Worm (Caenorhabditis elegans): ENCODE data around the gene pqm-1.

Gene pqm-1

ce11 chrII:11110419-11110818 lies 42.0 kb downstream of the pqm-1 start:
- no peak for TF ChIP-seq rcor-1 (GFP tag; IDR thresholded peaks at IDR 0.05)
- no peak for TF ChIP-seq attf-5 (GFP tag; optimal IDR thresholded peaks at IDR 0.05)

DNA sequence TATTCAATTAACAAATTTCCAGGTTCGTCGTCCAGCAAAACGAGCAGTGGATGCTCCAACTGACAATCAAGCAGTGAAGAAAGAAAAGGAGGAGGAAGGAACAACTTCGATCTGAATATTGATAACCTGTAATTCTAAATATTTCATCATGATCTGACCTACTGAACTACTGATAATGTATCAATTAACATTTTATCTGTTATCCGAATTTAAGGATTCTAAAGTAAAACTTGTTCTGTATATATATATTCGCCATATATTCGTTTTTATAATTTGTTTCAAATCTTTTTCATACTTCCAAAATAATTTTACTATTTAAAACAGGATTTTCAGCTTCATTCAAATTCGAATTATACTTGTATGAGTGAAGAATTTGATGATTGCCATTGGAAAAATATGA lies 44.6 kb downstream of the pqm-1 start, which contains the start of gene apc-17:
TSS of gene apc-17 (plus strand) at position 301 of the 400 bp plus-strand sequence.
- TF ChIP-seq F37B4.10 (GFP tag; IDR thresholded peaks at IDR 0.05) (no peak), F49E8.2 (tag; optimal IDR thresholded peaks at IDR 0.05; ENCODE audit: insufficient read depth) (peak; percentile 22)

DNA sequence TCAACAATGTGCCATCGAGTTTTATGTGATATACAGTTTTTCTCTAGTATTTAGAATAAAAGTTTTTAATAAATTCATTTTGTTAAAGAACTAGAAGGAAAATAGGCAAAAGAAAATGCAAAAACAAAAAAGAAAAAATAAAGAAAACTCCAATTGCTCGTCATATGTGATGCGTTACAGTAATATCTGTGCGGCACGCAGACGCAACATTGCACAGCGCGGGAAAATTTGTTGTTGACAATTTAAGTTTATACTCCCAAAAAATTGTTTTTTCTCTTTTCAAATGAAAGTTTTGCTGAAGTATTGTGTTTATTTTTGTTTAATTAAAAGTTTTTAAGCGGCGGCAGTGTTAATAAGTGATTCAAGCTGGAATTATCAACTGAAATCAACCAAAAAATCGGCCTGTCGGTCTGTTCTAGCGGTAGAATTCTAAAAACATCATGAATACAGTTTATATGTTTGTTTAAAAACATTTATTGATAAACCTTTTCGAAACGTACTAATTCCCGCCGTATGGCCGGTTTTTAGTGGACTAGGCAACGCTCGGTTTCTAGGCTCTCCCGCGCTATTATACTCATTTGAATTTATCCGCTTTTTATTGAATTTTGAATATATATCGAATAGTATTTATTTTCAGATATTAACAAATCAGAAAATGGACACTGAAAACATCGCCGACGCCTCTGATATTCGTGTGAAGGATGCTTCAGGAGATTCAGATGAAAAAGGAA lies 46.2 kb downstream of the pqm-1 start, which contains the start of gene nasp-1:
TSS of gene nasp-1 (plus strand) at position 632 of the 731 bp plus-strand sequence.
- no peak for TF ChIP-seq K11D2.4 (GFP tag; IDR thresholded peaks at IDR 0.05)
- no peak for TF ChIP-seq Y53G8AR.9 (GFP tag; conservative IDR thresholded peaks at IDR 0.05)
- TF ChIP-seq dpff-1 (tag; optimal IDR thresholded peaks at IDR 0.05), result no peak
- TF ChIP-seq snpc-4 (GFP tag; optimal IDR thresholded peaks at IDR 0.05), result no peak
- TF ChIP-seq snpc-4 (tag; optimal IDR thresholded peaks at IDR 0.05), result no peak
- TF ChIP-seq ztf-25 (GFP tag; IDR thresholded peaks at IDR 0.05), result no peak
- no peak for TF ChIP-seq ZK185.1 (tag; optimal IDR thresholded peaks at IDR 0.05; ENCODE audit: poor library complexity, severe bottlenecking)
- TF ChIP-seq Y56A3A.18 (GFP tag; IDR thresholded peaks at IDR 0.05), result no peak
- TF ChIP-seq dpl-1 (GFP tag; optimal IDR thresholded peaks at IDR 0.05), result peak; percentile 83
- peak; percentile 91 for TF ChIP-seq lsl-1 (GFP tag; optimal IDR thresholded peaks at IDR 0.05)
- no peak for TF ChIP-seq B0336.3 (GFP tag; IDR thresholded peaks at IDR 0.05)
- no peak for TF ChIP-seq F23B12.7 (tag; optimal IDR thresholded peaks at IDR 0.05; ENCODE audit: insufficient read depth)
- no peak for TF ChIP-seq B0019.2 (GFP tag; conservative IDR thresholded peaks at IDR 0.05)
- no peak for TF ChIP-seq tbx-9 (tag; optimal IDR thresholded peaks at IDR 0.05; ENCODE audit: borderline replicate concordance)
- no peak for TF ChIP-seq lin-54 (GFP tag; optimal IDR thresholded peaks at IDR 0.05)
- TF ChIP-seq F33H1.4 (GFP tag; IDR thresholded peaks at IDR 0.05), result peak; percentile 70
- TF ChIP-seq ztf-28 (GFP tag; IDR thresholded peaks at IDR 0.05), result no peak
- peak; percentile 67 for TF ChIP-seq snpc-3.4 (tag; optimal IDR thresholded peaks at IDR 0.05)
- TF ChIP-seq F22D6.2 (tag; optimal IDR thresholded peaks at IDR 0.05), result no peak
- TF ChIP-seq F39B2.1 (GFP tag; IDR thresholded peaks at IDR 0.05), result no peak
- TF ChIP-seq zim-3 (tag; optimal IDR thresholded peaks at IDR 0.05), result no peak
- TF ChIP-seq somi-1 (GFP tag; optimal IDR thresholded peaks at IDR 0.05), result no peak
- TF ChIP-seq chd-7 (tag; optimal IDR thresholded peaks at IDR 0.05), result no peak
- no peak for TF ChIP-seq bed-1 (GFP tag; IDR thresholded peaks at IDR 0.05)
- TF ChIP-seq unc-62 (GFP tag; optimal IDR thresholded peaks at IDR 0.05), result no peak
- TF ChIP-seq zfh-2 (GFP tag; conservative IDR thresholded peaks at IDR 0.05), result no peak
- TF ChIP-seq F10E7.11 (tag; optimal IDR thresholded peaks at IDR 0.05), result no peak
- no peak for TF ChIP-seq attf-5 (GFP tag; optimal IDR thresholded peaks at IDR 0.05)
- no peak for TF ChIP-seq ceh-100 (GFP tag; IDR thresholded peaks at IDR 0.05)
- TF ChIP-seq Y67H2A.10 (GFP tag; conservative IDR thresholded peaks at IDR 0.05), result no peak
- no peak for TF ChIP-seq tlf-1 (GFP tag; optimal IDR thresholded peaks at IDR 0.05)
- TF ChIP-seq ccch-3 (GFP tag; optimal IDR thresholded peaks at IDR 0.05), result no peak
- TF ChIP-seq rec-8 (tag; optimal IDR thresholded peaks at IDR 0.05), result no peak
- TF ChIP-seq pha-4 (tag; optimal IDR thresholded peaks at IDR 0.05), result no peak
- TF ChIP-seq ekl-4 (GFP tag; IDR thresholded peaks at IDR 0.05), result no peak
- no peak for TF ChIP-seq nfyb-1 (GFP tag; IDR thresholded peaks at IDR 0.05)
- TF ChIP-seq hsf-1 (GFP tag; IDR thresholded peaks at IDR 0.05), result peak; percentile 69; the same call in 1 of the 2 replicates
- TF ChIP-seq xnd-1 (tag; optimal IDR thresholded peaks at IDR 0.05), result peak; percentile 30
- peak; percentile 81 for TF ChIP-seq D2030.7 (GFP tag; IDR thresholded peaks at IDR 0.05)
- TF ChIP-seq F57A8.1 (GFP tag; optimal IDR thresholded peaks at IDR 0.05), result no peak
